Worm (Caenorhabditis elegans): ENCODE data around the gene srlf-28.
"Not testable (repeated sequence)": the region's sequence is repeated elsewhere in the genome, so short reads cannot be mapped to it uniquely, and the experiment has no call there.

Gene srlf-28

DNA sequence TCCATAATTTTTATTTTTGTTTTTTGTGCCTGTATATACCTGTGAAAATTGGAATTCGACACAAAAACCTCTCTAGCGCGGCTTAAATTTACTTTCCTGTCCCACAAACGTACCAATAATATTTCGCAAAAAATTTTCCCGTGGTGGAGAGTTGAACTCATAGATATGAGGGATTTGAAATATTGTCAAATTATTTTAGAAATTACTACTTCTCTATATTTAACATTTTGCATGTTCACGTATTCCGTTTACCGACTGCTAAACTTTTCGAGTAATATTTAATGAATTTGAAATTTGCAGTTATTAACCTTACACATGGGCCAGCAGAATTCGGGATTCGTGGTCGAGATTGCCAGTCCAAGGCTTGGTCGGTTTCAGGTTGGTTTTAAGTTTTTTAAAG, 30.2 kb upstream of the srlf-28 start, which contains the start of gene Y67A10A.7:
Y67A10A.7 (plus strand) TSS at position 301 of the 400 bp plus-strand sequence.
- not testable (repeated sequence) for TF ChIP-seq lin-13 (GFP tag; optimal IDR thresholded peaks at IDR 0.05); lin-39 (tag; optimal IDR thresholded peaks at IDR 0.05); nhr-10 (tag; optimal IDR thresholded peaks at IDR 0.05)

DNA sequence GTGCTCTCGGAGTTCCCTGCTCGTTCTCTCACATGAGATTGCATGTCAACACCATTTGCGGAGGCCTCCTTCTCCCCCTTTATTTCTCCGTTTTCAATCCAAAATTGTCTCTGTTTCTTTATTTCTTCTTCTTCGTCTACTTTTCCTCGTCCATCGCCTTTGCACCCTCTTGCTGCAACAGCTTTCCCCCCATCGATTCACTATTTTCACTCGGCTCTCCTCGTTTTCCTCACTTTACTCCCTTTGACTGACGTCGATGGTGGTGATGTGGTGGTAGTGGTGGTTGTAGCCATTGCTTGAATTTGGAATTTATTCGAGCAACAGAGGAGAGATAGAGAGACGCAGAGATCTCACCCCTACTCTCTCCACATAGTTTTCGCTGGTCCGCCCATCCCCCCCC, 28.0 kb upstream of the srlf-28 start:
- TF ChIP-seq crh-2 (tag; optimal IDR thresholded peaks at IDR 0.05) = peak; percentile 68
- TF ChIP-seq C34F6.9 (tag; optimal IDR thresholded peaks at IDR 0.05) = peak; percentile 79
- peak; percentile 43 for TF ChIP-seq egl-27 (tag; optimal IDR thresholded peaks at IDR 0.05)
- no peak for TF ChIP-seq unc-39 (tag; optimal IDR thresholded peaks at IDR 0.05)
- TF ChIP-seq elt-1 (tag; optimal IDR thresholded peaks at IDR 0.05) = no peak
- peak; percentile 53 for TF ChIP-seq mab-5 (tag; optimal IDR thresholded peaks at IDR 0.05)
- TF ChIP-seq peb-1 (tag; optimal IDR thresholded peaks at IDR 0.05) = no peak
- peak; percentile 61 for TF ChIP-seq lin-11 (tag; optimal IDR thresholded peaks at IDR 0.05)
- peak; percentile 83 for TF ChIP-seq unc-55 (GFP tag; optimal IDR thresholded peaks at IDR 0.05)
- peak; percentile 73 for TF ChIP-seq F13H6.1 (tag; optimal IDR thresholded peaks at IDR 0.05)
- TF ChIP-seq mdl-1 (tag; optimal IDR thresholded peaks at IDR 0.05) = peak in 1 of 2 experiments; percentile 32
- TF ChIP-seq Y55F3AM.14 (GFP tag; optimal IDR thresholded peaks at IDR 0.05) = peak; percentile 63
- TF ChIP-seq lin-13 (GFP tag; optimal IDR thresholded peaks at IDR 0.05) = peak; percentile 17
- peak; percentile 93 for TF ChIP-seq nhr-129 (tag; optimal IDR thresholded peaks at IDR 0.05)
- peak; percentile 92 for TF ChIP-seq zag-1 (tag; optimal IDR thresholded peaks at IDR 0.05)
- peak; percentile 4 for TF ChIP-seq sma-9 (GFP tag; optimal IDR thresholded peaks at IDR 0.05)
- TF ChIP-seq sma-9 (tag; optimal IDR thresholded peaks at IDR 0.05) = no peak
- no peak for TF ChIP-seq ceh-16 (tag; optimal IDR thresholded peaks at IDR 0.05)
- TF ChIP-seq nhr-6 (tag; optimal IDR thresholded peaks at IDR 0.05) = no peak
- TF ChIP-seq lsy-2 (tag; optimal IDR thresholded peaks at IDR 0.05) = peak in 1 of 2 experiments; percentile 62

DNA sequence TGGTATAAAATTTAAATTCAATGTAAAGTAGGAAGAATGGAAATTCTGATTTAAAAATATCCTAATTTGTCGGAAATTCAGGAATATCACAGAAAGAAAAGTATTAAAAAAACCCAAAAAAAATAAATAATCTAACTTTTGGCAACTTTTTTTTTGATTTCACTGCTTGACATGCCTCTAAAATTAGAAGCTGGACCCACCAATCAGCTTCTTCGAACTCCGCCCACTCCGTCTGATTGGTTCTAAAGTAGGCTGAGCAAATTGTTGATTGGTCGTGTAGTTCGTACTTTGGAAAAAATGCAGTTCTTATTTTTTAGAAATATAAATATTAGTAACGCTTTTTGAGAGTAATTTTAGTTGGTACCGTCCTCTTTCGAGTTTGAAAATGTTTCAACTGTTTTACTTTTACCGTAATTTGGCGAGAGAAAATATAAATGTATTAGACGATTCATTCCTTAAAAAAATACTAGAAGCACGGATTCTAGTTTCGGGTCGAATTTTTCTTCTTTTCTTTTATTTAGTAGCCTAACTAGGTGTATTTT, 22.3 kb upstream of the srlf-28 start:
- no peak for TF ChIP-seq gmeb-1 (tag; optimal IDR thresholded peaks at IDR 0.05)
- TF ChIP-seq R02D3.7 (tag; optimal IDR thresholded peaks at IDR 0.05) = no peak
- TF ChIP-seq mdl-1 (tag; optimal IDR thresholded peaks at IDR 0.05) = no peak
- TF ChIP-seq ama-1 (optimal IDR thresholded peaks at IDR 0.05) = no peak
- no peak for TF ChIP-seq sma-9 (GFP tag; optimal IDR thresholded peaks at IDR 0.05)
- no peak for TF ChIP-seq sma-9 (tag; optimal IDR thresholded peaks at IDR 0.05)
- TF ChIP-seq nhr-129 (tag; optimal IDR thresholded peaks at IDR 0.05) = no peak
- TF ChIP-seq nhr-77 (tag; optimal IDR thresholded peaks at IDR 0.05) = no peak
- TF ChIP-seq ztf-1 (GFP tag; conservative IDR thresholded peaks at IDR 0.05) = no peak
- TF ChIP-seq nhr-25 (tag; optimal IDR thresholded peaks at IDR 0.05) = no peak
- TF ChIP-seq nhr-10 (tag; optimal IDR thresholded peaks at IDR 0.05) = no peak
- no peak for TF ChIP-seq sma-3 (GFP tag; optimal IDR thresholded peaks at IDR 0.05)
- TF ChIP-seq fos-1 (tag; optimal IDR thresholded peaks at IDR 0.05) = no peak
- TF ChIP-seq crh-2 (tag; optimal IDR thresholded peaks at IDR 0.05) = no peak
- no peak for TF ChIP-seq nhr-21 (tag; optimal IDR thresholded peaks at IDR 0.05)
- no peak for TF ChIP-seq zag-1 (tag; optimal IDR thresholded peaks at IDR 0.05)
- no peak for TF ChIP-seq mab-5 (tag; optimal IDR thresholded peaks at IDR 0.05)
- TF ChIP-seq aly-2 (tag; optimal IDR thresholded peaks at IDR 0.05) = no peak

DNA sequence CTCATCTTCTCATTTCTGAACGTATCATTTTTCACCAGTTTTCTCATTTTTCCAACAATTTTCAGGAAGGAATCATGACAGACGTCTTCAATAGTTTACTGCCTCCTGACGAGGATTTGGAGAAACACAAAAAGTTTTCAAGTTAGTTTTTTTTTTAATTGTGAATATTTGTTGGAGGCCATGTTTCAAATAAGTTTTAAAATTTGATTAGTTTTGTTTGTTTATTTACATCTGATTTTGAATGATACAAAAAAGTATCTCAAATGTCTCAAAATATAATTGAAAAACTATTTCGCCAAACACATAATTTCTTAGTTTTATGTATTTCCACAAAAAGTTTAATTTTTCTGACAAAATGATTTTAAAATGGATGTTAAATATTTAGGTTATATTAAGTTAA, 17.5 kb upstream of the srlf-28 start, which contains the start of gene ssu-2:
ssu-2 (plus strand) TSS at position 59 of the 400 bp plus-strand sequence.
- no peak for TF ChIP-seq alr-1 (tag; optimal IDR thresholded peaks at IDR 0.05)
- TF ChIP-seq dmd-4 (tag; optimal IDR thresholded peaks at IDR 0.05) = no peak
- TF ChIP-seq snpc-4 (tag; optimal IDR thresholded peaks at IDR 0.05) = no peak
- TF ChIP-seq nhr-23 (tag; optimal IDR thresholded peaks at IDR 0.05) = no peak
- TF ChIP-seq egl-27 (tag; optimal IDR thresholded peaks at IDR 0.05) = no peak
- no peak for TF ChIP-seq peb-1 (tag; optimal IDR thresholded peaks at IDR 0.05)
- no peak for TF ChIP-seq blmp-1 (tag; optimal IDR thresholded peaks at IDR 0.05; ENCODE audit: insufficient read depth)
- TF ChIP-seq ceh-16 (tag; optimal IDR thresholded peaks at IDR 0.05) = no peak
- no peak for TF ChIP-seq nhr-12 (tag; optimal IDR thresholded peaks at IDR 0.05)
- no peak for TF ChIP-seq R02D3.7 (tag; optimal IDR thresholded peaks at IDR 0.05)

Measured in whole organism, L2 larva.